Fruit fly (Drosophila melanogaster): ENCODE results near the gene Vav.

dm6 chrX:19238613-19239012 lies 23.0 kb upstream of the Vav start:
- TF ChIP-seq Mio (GFP tag; optimal IDR thresholded peaks at IDR 0.05): no peak
- TF ChIP-seq Myc (optimal IDR thresholded peaks at IDR 0.05): no peak
- no peak for TF ChIP-seq pan (optimal IDR thresholded peaks at IDR 0.05)
- TF ChIP-seq Dfd (GFP tag; optimal IDR thresholded peaks at IDR 0.05): no peak
- TF ChIP-seq ey (GFP tag; optimal IDR thresholded peaks at IDR 0.05): no peak
- no peak for TF ChIP-seq usp (GFP tag; optimal IDR thresholded peaks at IDR 0.05)
- TF ChIP-seq h (GFP tag; optimal IDR thresholded peaks at IDR 0.05): no peak
- TF ChIP-seq br (GFP tag; optimal IDR thresholded peaks at IDR 0.05): no peak
- TF ChIP-seq rgr (GFP tag; optimal IDR thresholded peaks at IDR 0.05): no peak
- TF ChIP-seq fru (GFP tag; optimal IDR thresholded peaks at IDR 0.05): no peak
- no peak for TF ChIP-seq sage (GFP tag; optimal IDR thresholded peaks at IDR 0.05)
- TF ChIP-seq Dif (GFP tag; optimal IDR thresholded peaks at IDR 0.05; ENCODE audit: partially characterized antibody): no peak
- no peak for TF ChIP-seq GATAd (GFP tag; optimal IDR thresholded peaks at IDR 0.05)
